Fruit fly (Drosophila melanogaster): ENCODE data around the gene CG42327.

Gene CG42327

DNA sequence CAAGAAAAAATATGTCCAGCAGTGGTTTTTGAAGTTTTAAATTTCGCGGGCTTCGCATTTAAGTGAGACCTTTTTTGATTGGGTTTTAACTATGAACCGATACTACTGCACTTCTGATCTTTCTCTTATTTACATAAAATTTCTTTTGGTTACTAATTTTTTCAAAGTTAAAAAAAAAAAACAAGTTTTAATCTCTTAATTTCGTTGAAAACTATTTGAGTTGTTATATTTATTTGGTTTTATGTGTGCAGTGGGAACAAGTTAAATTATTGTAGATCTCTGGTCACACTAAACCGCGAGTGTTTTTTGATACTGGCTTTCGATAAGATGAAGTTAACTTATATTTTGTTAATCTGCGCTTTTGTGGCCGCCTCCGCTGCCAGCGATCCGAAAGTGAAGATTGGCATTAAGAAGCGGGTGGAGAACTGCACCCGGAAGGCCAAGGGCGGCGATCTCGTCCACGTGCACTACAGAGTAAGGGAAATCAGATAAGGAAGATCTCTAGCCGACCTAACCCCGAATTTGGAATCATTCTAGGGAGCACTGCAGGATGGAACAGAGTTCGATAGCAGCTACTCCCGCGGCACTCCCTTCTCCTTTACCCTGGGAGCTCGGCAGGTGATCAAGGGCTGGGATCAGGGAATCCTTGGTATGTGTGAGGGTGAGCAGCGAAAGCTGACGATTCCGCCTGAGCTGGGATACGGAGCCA is 18.2 kb downstream of the CG42327 start, which contains the start of gene CG14715 (continued):
- no peak for TF ChIP-seq Bdp1 (GFP tag; optimal IDR thresholded peaks at IDR 0.05)
- peak; percentile 63 for TF ChIP-seq CG14441 (GFP tag; IDR thresholded peaks at IDR 0.05)
- peak; percentile 89 for TF ChIP-seq Lhr (GFP tag; optimal IDR thresholded peaks at IDR 0.05)
- TF ChIP-seq Abd-B (GFP tag; optimal IDR thresholded peaks at IDR 0.05) = peak; percentile 59
- no peak for TF ChIP-seq usp (GFP tag; optimal IDR thresholded peaks at IDR 0.05)
- TF ChIP-seq CG1603 (tag; optimal IDR thresholded peaks at IDR 0.05) = no peak
- TF ChIP-seq D19A (tag; optimal IDR thresholded peaks at IDR 0.05) = no peak
- no peak for TF ChIP-seq oc (tag; optimal IDR thresholded peaks at IDR 0.05)
- no peak for TF ChIP-seq ac (GFP tag; optimal IDR thresholded peaks at IDR 0.05)
- TF ChIP-seq pros (GFP tag; optimal IDR thresholded peaks at IDR 0.05) = no peak
- TF ChIP-seq CG10979 (tag; optimal IDR thresholded peaks at IDR 0.05) = peak; percentile 16
- TF ChIP-seq rib (GFP tag; IDR thresholded peaks at IDR 0.05) = no peak
- TF ChIP-seq CG14050 (GFP tag; IDR thresholded peaks at IDR 0.05) = no peak
- TF ChIP-seq CG10462 (GFP tag; optimal IDR thresholded peaks at IDR 0.05) = no peak
- TF ChIP-seq Camta (GFP tag; optimal IDR thresholded peaks at IDR 0.05) = peak; percentile 18
- peak; percentile 42 for TF ChIP-seq CG12155 (GFP tag; optimal IDR thresholded peaks at IDR 0.05)
- peak; percentile 20 to 34 for TF ChIP-seq chif (GFP tag; optimal IDR thresholded peaks at IDR 0.05)
- no peak for TF ChIP-seq Spps (tag; optimal IDR thresholded peaks at IDR 0.05)
- TF ChIP-seq cato (GFP tag; optimal IDR thresholded peaks at IDR 0.05; ENCODE audit: borderline replicate concordance) = peak; percentile 52
- no peak for TF ChIP-seq CG10431 (GFP tag; optimal IDR thresholded peaks at IDR 0.05)
- no peak for TF ChIP-seq hth (optimal IDR thresholded peaks at IDR 0.05)
- no peak for TF ChIP-seq Dip2 (GFP tag; IDR thresholded peaks at IDR 0.05)
- TF ChIP-seq HLH54F (GFP tag; optimal IDR thresholded peaks at IDR 0.05) = peak; percentile 4
- TF ChIP-seq toy (GFP tag; IDR thresholded peaks at IDR 0.05) = no peak
- TF ChIP-seq fd102C (GFP tag; optimal IDR thresholded peaks at IDR 0.05) = no peak
- TF ChIP-seq Scr (GFP tag; IDR thresholded peaks at IDR 0.05; ENCODE audit: partially characterized antibody) = peak; percentile 62
- TF ChIP-seq Usf (GFP tag; optimal IDR thresholded peaks at IDR 0.05) = no peak
- 0 out of 2 replicates have a peak, but pooled peaks have one; percentile 14 for TF ChIP-seq Rx (GFP tag; IDR thresholded peaks at IDR 0.05)
- TF ChIP-seq sob (GFP tag; IDR thresholded peaks at IDR 0.05) = peak; percentile 54; the same call in 1 of the 2 replicates
- TF ChIP-seq CG2712 (tag; optimal IDR thresholded peaks at IDR 0.05) = peak; percentile 58
- no peak for TF ChIP-seq twi (tag; optimal IDR thresholded peaks at IDR 0.05)
- TF ChIP-seq Elba2 (GFP tag; optimal IDR thresholded peaks at IDR 0.05) = peak; percentile 4
- no peak for TF ChIP-seq psq (GFP tag; optimal IDR thresholded peaks at IDR 0.05)
- TF ChIP-seq CG31441 (GFP tag; IDR thresholded peaks at IDR 0.05) = peak; percentile 64
- no peak for TF ChIP-seq Sry-β (GFP tag; optimal IDR thresholded peaks at IDR 0.05)
- TF ChIP-seq CG15696 (tag; optimal IDR thresholded peaks at IDR 0.05) = peak; percentile 41
- TF ChIP-seq CG8281 (tag; optimal IDR thresholded peaks at IDR 0.05) = no peak
- no peak for TF ChIP-seq insv (GFP tag; optimal IDR thresholded peaks at IDR 0.05)
- TF ChIP-seq CG7987 (GFP tag; optimal IDR thresholded peaks at IDR 0.05) = no peak
- TF ChIP-seq Neu2 (GFP tag; optimal IDR thresholded peaks at IDR 0.05; ENCODE audit: borderline replicate concordance) = no peak
- no peak for TF ChIP-seq zf30C (GFP tag; optimal IDR thresholded peaks at IDR 0.05)
- no peak for TF ChIP-seq emc (GFP tag; optimal IDR thresholded peaks at IDR 0.05)
- no peak for TF ChIP-seq Oaz (GFP tag; IDR thresholded peaks at IDR 0.05)
- TF ChIP-seq run (tag; optimal IDR thresholded peaks at IDR 0.05) = no peak
- peak; percentile 1 for TF ChIP-seq CG7786 (GFP tag; optimal IDR thresholded peaks at IDR 0.05)
- peak; percentile 21 for TF ChIP-seq grau (tag; optimal IDR thresholded peaks at IDR 0.05)
- no peak for TF ChIP-seq ara (GFP tag; IDR thresholded peaks at IDR 0.05)
- no peak for TF ChIP-seq HLH3B (GFP tag; IDR thresholded peaks at IDR 0.05)
- no peak for TF ChIP-seq CG16779 (GFP tag; IDR thresholded peaks at IDR 0.05)
- TF ChIP-seq bcd (GFP tag; optimal IDR thresholded peaks at IDR 0.05) = peak; percentile 25
- TF ChIP-seq CG11456 (GFP tag; IDR thresholded peaks at IDR 0.05) = no peak
